Worm (Caenorhabditis elegans) whole organism, late embryonic: ENCODE results near the gene pkc-1.

Experiments
- F13H6.1 ChIP-seq: sonication (generic microtip); optimal IDR thresholded peaks from 2 replicates; lab custom pipeline; 2016; ENCODE audit warnings: missing genetic modification characterization, missing compliant biosample characterization
- che-1 ChIP-seq: sonication (generic microtip); optimal IDR thresholded peaks from 2 replicates; lab custom pipeline; 2016; ENCODE audit warnings: mild to moderate bottlenecking, missing genetic modification characterization, missing compliant biosample characterization
- pag-3 ChIP-seq: sonication (generic microtip); optimal IDR thresholded peaks from 2 replicates; lab custom pipeline; 2016; ENCODE audit warnings: missing compliant biosample characterization, missing genetic modification characterization, borderline replicate concordance
- pha-4 ChIP-seq: fragments of 150-350 bp; optimal IDR thresholded peaks from 2 replicates; lab custom pipeline; 2018; ENCODE audit warnings: missing biosample characterization, missing genetic modification reagents, missing genetic modification characterization
- tbx-2 ChIP-seq: sonication (generic microtip); optimal IDR thresholded peaks from 2 replicates; lab custom pipeline; 2016; ENCODE audit warnings: missing genetic modification characterization, missing compliant biosample characterization

DNA sequence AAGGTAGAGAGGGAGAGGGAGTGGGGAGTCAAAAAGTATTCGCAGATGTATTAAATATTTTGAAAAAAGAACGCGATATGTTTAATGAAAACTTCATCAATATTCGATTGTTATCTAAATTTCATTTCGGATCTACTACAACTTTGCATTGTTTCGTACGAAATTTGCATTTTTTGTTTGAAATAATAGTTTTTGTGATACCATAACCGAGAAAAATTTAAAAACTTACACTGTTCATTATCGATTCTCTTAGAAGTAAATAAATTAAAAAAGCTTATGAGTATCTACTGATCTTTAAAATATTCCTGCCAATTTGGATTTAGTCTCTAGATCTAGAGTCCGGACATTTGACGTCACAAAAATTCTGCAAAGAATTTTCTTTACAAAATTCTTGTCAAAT, 48.3 kb upstream of the pkc-1 start, which contains the start of gene R07B7.9:
- no peak for TF ChIP-seq pha-4 (tag; lab: Kevin White, UChicago)
- TF ChIP-seq F13H6.1 (tag; lab: Kevin White, UChicago): no peak
- no peak for TF ChIP-seq tbx-2 (tag; lab: Kevin White, UChicago)
- TF ChIP-seq pag-3: no peak
- no peak for TF ChIP-seq che-1 (tag; lab: Kevin White, UChicago)
